Worm (Caenorhabditis elegans): Measurements from ENCODE around the gene lec-10.

Gene lec-10

DNA sequence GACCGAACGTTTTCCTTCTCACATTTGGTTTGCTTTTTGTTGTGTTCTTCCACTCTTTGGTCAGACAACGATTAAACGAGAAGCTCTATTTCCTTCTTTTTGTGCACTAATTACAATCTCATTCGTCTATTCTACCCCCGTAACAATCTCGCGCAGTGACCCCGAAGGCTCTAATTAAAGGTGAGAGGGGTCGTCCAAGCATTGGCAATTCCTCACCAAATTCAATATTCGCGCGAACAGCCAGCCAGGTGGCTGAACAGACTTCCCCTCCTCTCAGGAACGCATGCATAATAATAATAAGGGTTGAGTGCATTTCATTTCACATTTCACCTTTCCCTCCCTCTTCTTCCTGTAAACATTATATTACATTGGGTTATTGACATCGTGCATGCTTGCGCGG, 3.8 kb downstream of the lec-10 start (continued):
- no peak for TF ChIP-seq ceh-91 (GFP tag; IDR thresholded peaks at IDR 0.05)
- no peak for TF ChIP-seq lin-40 (tag; optimal IDR thresholded peaks at IDR 0.05)
- no peak for TF ChIP-seq attf-5 (GFP tag; optimal IDR thresholded peaks at IDR 0.05)
- TF ChIP-seq chd-7 (tag; optimal IDR thresholded peaks at IDR 0.05): no peak

DNA sequence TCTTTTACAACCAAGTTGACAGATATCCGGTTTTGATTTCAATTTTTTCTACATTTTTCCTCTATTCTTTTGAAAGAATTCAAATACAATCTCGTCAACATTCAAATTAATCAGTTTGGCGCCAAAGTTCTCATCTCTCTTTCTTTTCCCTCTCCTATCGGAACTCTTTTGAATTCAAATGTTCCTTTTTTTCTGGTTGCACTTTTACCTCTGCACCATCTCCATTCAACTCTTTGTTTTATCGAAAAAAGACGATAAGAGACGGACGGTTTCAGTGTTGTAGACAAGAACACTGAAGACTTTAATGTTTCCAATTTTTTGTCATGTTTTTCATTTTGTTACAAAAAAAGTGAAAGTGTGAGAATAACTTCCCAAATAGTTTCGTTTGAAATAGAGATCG, 12.9 kb downstream of the lec-10 start:
- TF ChIP-seq nhr-120 (GFP tag; IDR thresholded peaks at IDR 0.05) (no peak), fkh-3 (tag; optimal IDR thresholded peaks at IDR 0.05) (no peak), nhr-80 (tag; optimal IDR thresholded peaks at IDR 0.05) (peak; percentile 90), attf-5 (GFP tag; optimal IDR thresholded peaks at IDR 0.05) (peak; percentile 11), ceh-91 (GFP tag; IDR thresholded peaks at IDR 0.05) (no peak), mel-28 (tag; optimal IDR thresholded peaks at IDR 0.05; ENCODE audit: borderline replicate concordance) (no peak), atf-7 (tag; optimal IDR thresholded peaks at IDR 0.05) (no peak)

DNA sequence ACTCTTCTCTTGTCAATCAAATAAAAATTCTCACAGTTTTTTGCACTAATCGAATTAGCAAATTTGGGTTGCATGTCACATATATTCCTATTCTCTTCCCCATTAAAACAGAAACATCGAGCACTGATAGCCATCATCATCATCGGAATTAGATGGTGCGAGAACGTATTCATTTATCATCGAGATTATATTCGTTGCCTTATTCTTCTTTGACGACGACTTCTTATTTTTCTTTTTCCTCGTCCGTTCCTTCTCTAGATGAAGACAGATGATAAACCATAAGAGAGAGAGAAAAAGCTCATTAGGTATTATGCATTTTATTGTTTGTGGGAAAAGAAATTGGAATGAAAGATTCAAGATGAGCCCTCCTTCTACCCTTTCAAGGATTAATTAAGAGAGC, 17.7 kb downstream of the lec-10 start:
- TF ChIP-seq tlf-1 (GFP tag; optimal IDR thresholded peaks at IDR 0.05): no peak
- TF ChIP-seq dpff-1 (tag; optimal IDR thresholded peaks at IDR 0.05): no peak
- no peak for TF ChIP-seq egl-18 (GFP tag; IDR thresholded peaks at IDR 0.05)
- no peak for TF ChIP-seq ccch-3 (GFP tag; optimal IDR thresholded peaks at IDR 0.05)
- no peak for TF ChIP-seq unc-62 (GFP tag; optimal IDR thresholded peaks at IDR 0.05)
- TF ChIP-seq repo-1 (tag; optimal IDR thresholded peaks at IDR 0.05): no peak

DNA sequence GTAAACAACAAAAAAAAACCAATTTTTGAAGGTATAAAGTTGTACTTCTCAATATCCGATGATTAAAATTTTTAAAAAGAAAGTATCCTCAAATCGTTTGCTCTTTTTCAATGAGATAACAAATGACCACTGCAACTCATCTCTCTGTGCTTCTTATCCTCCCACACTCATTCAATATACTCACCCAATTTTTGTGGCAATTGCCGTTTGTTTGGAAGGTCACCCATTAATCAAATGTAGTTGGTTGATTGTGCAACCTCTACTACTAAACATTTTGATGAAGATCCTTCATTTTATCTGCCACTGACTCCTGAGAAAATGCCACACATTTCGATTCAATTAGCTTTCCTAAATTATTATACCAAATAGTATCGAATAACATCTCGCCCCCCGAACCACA, 21.2 kb downstream of the lec-10 start:
- TF ChIP-seq let-526 (GFP tag; IDR thresholded peaks at IDR 0.05): no peak
- TF ChIP-seq hlh-12 (tag; optimal IDR thresholded peaks at IDR 0.05): no peak
- TF ChIP-seq snpc-1.1 (tag; optimal IDR thresholded peaks at IDR 0.05; ENCODE audit: insufficient read depth): no peak
- no peak for TF ChIP-seq lir-1 (GFP tag; conservative IDR thresholded peaks at IDR 0.05)
- TF ChIP-seq F57A8.1 (GFP tag; optimal IDR thresholded peaks at IDR 0.05): no peak
- TF ChIP-seq lsl-1 (GFP tag; optimal IDR thresholded peaks at IDR 0.05): no peak
- TF ChIP-seq sdz-38 (tag; optimal IDR thresholded peaks at IDR 0.05): no peak
- no peak for TF ChIP-seq bed-2 (GFP tag; IDR thresholded peaks at IDR 0.05)
- no peak for TF ChIP-seq cebp-2 (GFP tag; IDR thresholded peaks at IDR 0.05)
- TF ChIP-seq chd-7 (tag; optimal IDR thresholded peaks at IDR 0.05): no peak
- no peak for TF ChIP-seq unc-130 (GFP tag; optimal IDR thresholded peaks at IDR 0.05)
- no peak for TF ChIP-seq sptf-2 (GFP tag; optimal IDR thresholded peaks at IDR 0.05)
- TF ChIP-seq snpc-4 (GFP tag; optimal IDR thresholded peaks at IDR 0.05): no peak
- no peak for TF ChIP-seq snpc-4 (tag; optimal IDR thresholded peaks at IDR 0.05)
- TF ChIP-seq F55B11.4 (tag; optimal IDR thresholded peaks at IDR 0.05; ENCODE audit: borderline replicate concordance, insufficient read depth): no peak
- TF ChIP-seq zim-3 (tag; optimal IDR thresholded peaks at IDR 0.05): no peak
- TF ChIP-seq snpc-3.4 (tag; optimal IDR thresholded peaks at IDR 0.05): no peak
- TF ChIP-seq ekl-4 (GFP tag; IDR thresholded peaks at IDR 0.05): no peak
- TF ChIP-seq tbp1 (GFP tag; optimal IDR thresholded peaks at IDR 0.05): no peak

DNA sequence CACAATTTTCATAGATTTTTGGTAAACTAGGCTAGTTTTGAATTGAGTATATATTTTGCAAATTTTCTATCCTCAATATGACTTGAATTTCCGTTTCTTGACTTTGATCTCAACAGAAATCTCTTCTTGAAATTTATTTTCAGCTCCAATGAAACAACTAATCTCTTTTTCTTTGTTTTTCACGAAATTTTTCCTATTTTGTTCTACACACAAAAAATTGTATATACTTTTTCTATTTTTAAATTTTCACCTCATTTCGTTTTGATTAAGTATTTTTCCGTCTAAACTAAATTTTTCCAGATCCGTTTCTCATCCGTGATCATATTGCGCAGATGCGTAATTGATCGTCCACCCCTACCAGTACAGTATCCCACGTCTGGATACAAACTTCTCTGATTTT, 24.2 kb downstream of the lec-10 start, which contains the start of gene unc-83:
TSS of gene unc-83 (plus strand) at position 301 of the 400 bp plus-strand sequence.
- TF ChIP-seq ZK185.1 (tag; optimal IDR thresholded peaks at IDR 0.05; ENCODE audit: poor library complexity, severe bottlenecking) (no peak), F55B11.4 (tag; optimal IDR thresholded peaks at IDR 0.05; ENCODE audit: borderline replicate concordance, insufficient read depth) (no peak), dpff-1 (tag; optimal IDR thresholded peaks at IDR 0.05) (no peak), efl-1 (GFP tag; optimal IDR thresholded peaks at IDR 0.05) (no peak), snpc-1.3 (tag; optimal IDR thresholded peaks at IDR 0.05; ENCODE audit: insufficient read depth) (no peak), F49E8.2 (tag; optimal IDR thresholded peaks at IDR 0.05; ENCODE audit: insufficient read depth) (no peak), tbp1 (GFP tag; optimal IDR thresholded peaks at IDR 0.05) (no peak), Y53G8AR.9 (GFP tag; conservative IDR thresholded peaks at IDR 0.05) (no peak), hmg-20 (GFP tag; IDR thresholded peaks at IDR 0.05) (no peak), K11D2.4 (GFP tag; IDR thresholded peaks at IDR 0.05) (no peak), C17E4.6 (GFP tag; IDR thresholded peaks at IDR 0.05) (no peak), lir-1 (GFP tag; conservative IDR thresholded peaks at IDR 0.05) (no peak), F39B2.1 (GFP tag; IDR thresholded peaks at IDR 0.05) (no peak), Y67H2A.10 (GFP tag; conservative IDR thresholded peaks at IDR 0.05) (no peak), lin-35 (GFP tag; optimal IDR thresholded peaks at IDR 0.05) (no peak)

All from whole organism, young adult.